Worm (Caenorhabditis elegans) whole organism, young adult: Measurements from ENCODE around the gene F07F6.7.

Experiments used
- B0019.2 ChIP-seq: fragments of 200-800 bp; sonication (Bioruptor generic); conservative IDR thresholded peaks from 2 replicates; pipeline ENCODE4 v1.3.6; 2022; ENCODE audit warnings: missing genetic modification reagents, missing genetic modification characterization, missing compliant biosample characterization
- C06A6.2 ChIP-seq: fragments of 200-800 bp; sonication (Bioruptor generic); conservative IDR thresholded peaks from 2 replicates; pipeline ENCODE4 v1.3.6; 2022; ENCODE audit warnings: missing genetic modification characterization, missing compliant biosample characterization
- F10E7.11 ChIP-seq: sonication (generic microtip); optimal IDR thresholded peaks from 2 replicates; lab custom pipeline; 2017; ENCODE audit warnings: mild to moderate bottlenecking, missing genetic modification characterization, moderate library complexity, missing compliant biosample characterization
- F52B5.7 ChIP-seq: sonication (generic microtip); optimal IDR thresholded peaks from 2 replicates; lab custom pipeline; 2016; ENCODE audit warnings: mild to moderate bottlenecking, missing genetic modification characterization, missing compliant biosample characterization
- K11D2.4 ChIP-seq: fragments of 200-800 bp; sonication (Bioruptor generic); IDR thresholded peaks from 2 replicates; pipeline ENCODE4 v1.3.6; 2022; ENCODE audit warnings: missing genetic modification reagents, missing genetic modification characterization, missing compliant biosample characterization
- T26A5.8 ChIP-seq: sonication (generic microtip); optimal IDR thresholded peaks from 2 replicates; lab custom pipeline; 2016; ENCODE audit warnings: missing genetic modification characterization, missing compliant biosample characterization
- Y53F4B.3 ChIP-seq: fragments of 200-800 bp; sonication (Bioruptor generic); IDR thresholded peaks from 2 replicates; pipeline ENCODE4 v1.3.6; 2022; ENCODE audit warnings: missing genetic modification reagents, missing genetic modification characterization, missing compliant biosample characterization
- Y56A3A.18 ChIP-seq: fragments of 200-800 bp; sonication (Bioruptor generic); IDR thresholded peaks from 2 replicates; pipeline ENCODE4 v1.3.6; 2022; ENCODE audit warnings: missing genetic modification reagents, missing genetic modification characterization, missing compliant biosample characterization
- Y67H2A.10 ChIP-seq: fragments of 200-800 bp; sonication (Bioruptor generic); conservative IDR thresholded peaks from 2 replicates; pipeline ENCODE4 v1.3.6; 2022; ENCODE audit warnings: missing genetic modification reagents, missing genetic modification characterization, missing compliant biosample characterization
- Y95B8A.8 ChIP-seq: fragments of 200-800 bp; sonication (Bioruptor generic); IDR thresholded peaks from 2 replicates; pipeline ENCODE4 v1.3.6; 2022; ENCODE audit warnings: missing genetic modification reagents, missing genetic modification characterization, missing compliant biosample characterization
- ZK185.1 ChIP-seq: sonication (generic microtip); optimal IDR thresholded peaks from 2 replicates; lab custom pipeline; 2016; ENCODE audit warnings: mild to moderate bottlenecking, missing genetic modification characterization, missing compliant biosample characterization; ENCODE audit not compliant: poor library complexity, severe bottlenecking
- akir-1 ChIP-seq: fragments of 200-800 bp; sonication (Bioruptor generic); optimal IDR thresholded peaks from 2 replicates; lab custom pipeline; 2018; ENCODE audit warnings: mild to moderate bottlenecking, missing genetic modification characterization, moderate library complexity, missing compliant biosample characterization
- bed-2 ChIP-seq: fragments of 200-800 bp; sonication (Bioruptor generic); IDR thresholded peaks from 2 replicates; pipeline ENCODE4 v1.3.6; 2022; ENCODE audit warnings: missing genetic modification reagents, missing genetic modification characterization, missing compliant biosample characterization
- ceh-79 ChIP-seq: sonication (generic microtip); optimal IDR thresholded peaks from 2 replicates; lab custom pipeline; 2017; ENCODE audit warnings: mild to moderate bottlenecking, missing genetic modification characterization, missing compliant biosample characterization
- ceh-91 ChIP-seq: fragments of 200-800 bp; sonication (Bioruptor generic); IDR thresholded peaks from 2 replicates; pipeline ENCODE4 v1.3.6; 2022; ENCODE audit warnings: missing genetic modification reagents, missing genetic modification characterization, missing compliant biosample characterization
- dpl-1 ChIP-seq: fragments of 150-350 bp; optimal IDR thresholded peaks from 2 replicates; lab custom pipeline; 2014; ENCODE audit warnings: missing biosample characterization, missing genetic modification reagents, missing genetic modification characterization
- efl-1 ChIP-seq: fragments of 150-350 bp; optimal IDR thresholded peaks from 2 replicates; lab custom pipeline; 2014; ENCODE audit warnings: missing biosample characterization, missing genetic modification reagents, missing genetic modification characterization
- hlh-12 ChIP-seq: sonication (generic microtip); optimal IDR thresholded peaks from 2 replicates; lab custom pipeline; 2016; ENCODE audit warnings: missing genetic modification characterization, missing compliant biosample characterization
- hlh-26 ChIP-seq: fragments of 200-800 bp; sonication (Bioruptor generic); conservative IDR thresholded peaks from 2 replicates; pipeline ENCODE4 v1.3.6; 2022; ENCODE audit warnings: missing genetic modification reagents, missing genetic modification characterization, missing compliant biosample characterization
- hmg-20 ChIP-seq: fragments of 200-800 bp; sonication (Bioruptor generic); IDR thresholded peaks from 2 replicates; pipeline ENCODE4 v1.3.6; 2022; ENCODE audit warnings: missing genetic modification reagents, missing genetic modification characterization, missing compliant biosample characterization
- lag-1 ChIP-seq: fragments of 200-800 bp; sonication (Bioruptor generic); IDR thresholded peaks from 2 replicates; pipeline ENCODE4 v1.3.6; 2022; ENCODE audit warnings: missing genetic modification reagents, missing genetic modification characterization, missing compliant biosample characterization
- let-526 ChIP-seq: fragments of 200-800 bp; sonication (Bioruptor generic); IDR thresholded peaks from 2 replicates; pipeline ENCODE4 v1.3.6; 2022; ENCODE audit warnings: missing genetic modification reagents, missing genetic modification characterization, missing compliant biosample characterization
- lin-26 ChIP-seq: fragments of 200-800 bp; sonication (Bioruptor generic); IDR thresholded peaks from 2 replicates; pipeline ENCODE4 v1.3.6; 2022; ENCODE audit warnings: missing genetic modification reagents, missing genetic modification characterization, missing compliant biosample characterization
- lin-54 ChIP-seq: fragments of 200-800 bp; sonication (Bioruptor generic); optimal IDR thresholded peaks from 2 replicates; lab custom pipeline; 2018; ENCODE audit warnings: mild to moderate bottlenecking, missing genetic modification characterization, missing compliant biosample characterization
- lsl-1 ChIP-seq: fragments of 200-800 bp; sonication (Bioruptor generic); optimal IDR thresholded peaks from 2 replicates; lab custom pipeline; 2018; ENCODE audit warnings: mild to moderate bottlenecking, missing genetic modification characterization, moderate library complexity, missing compliant biosample characterization
- madf-10 ChIP-seq: sonication (generic microtip); optimal IDR thresholded peaks from 2 replicates; lab custom pipeline; 2016; ENCODE audit warnings: mild to moderate bottlenecking, missing genetic modification characterization, missing compliant biosample characterization
- madf-3 ChIP-seq: fragments of 200-800 bp; sonication (Bioruptor generic); IDR thresholded peaks from 2 replicates; pipeline ENCODE4 v1.3.6; 2022; ENCODE audit warnings: missing genetic modification reagents, missing genetic modification characterization, missing compliant biosample characterization
- madf-6 ChIP-seq: fragments of 200-800 bp; sonication (Bioruptor generic); IDR thresholded peaks from 2 replicates; pipeline ENCODE4 v1.3.6; 2022; ENCODE audit warnings: missing genetic modification reagents, missing genetic modification characterization, missing compliant biosample characterization
- mes-4 ChIP-seq: sonication (generic microtip); optimal IDR thresholded peaks from 2 replicates; lab custom pipeline; 2016; ENCODE audit warnings: missing genotype, missing genetic modification characterization, missing compliant biosample characterization
- nfya-2 ChIP-seq: fragments of 200-800 bp; sonication (Bioruptor generic); IDR thresholded peaks from 2 replicates; pipeline ENCODE4 v1.3.6; 2022; ENCODE audit warnings: missing genetic modification reagents, missing genetic modification characterization, missing compliant biosample characterization
- nfyb-1 ChIP-seq: fragments of 200-800 bp; sonication (Bioruptor generic); IDR thresholded peaks from 2 replicates; pipeline ENCODE4 v1.3.6; 2022; ENCODE audit warnings: missing genetic modification reagents, missing genetic modification characterization, missing compliant biosample characterization
- nhr-120 ChIP-seq: fragments of 200-800 bp; sonication (Bioruptor generic); IDR thresholded peaks from 2 replicates; pipeline ENCODE4 v1.3.6; 2022; ENCODE audit warnings: missing genetic modification characterization, missing compliant biosample characterization
- nhr-27 ChIP-seq: fragments of 200-800 bp; sonication (Bioruptor generic); optimal IDR thresholded peaks from 2 replicates; lab custom pipeline; 2018; ENCODE audit warnings: mild to moderate bottlenecking, missing genetic modification characterization, moderate library complexity, missing compliant biosample characterization
- nhr-80 ChIP-seq: sonication (generic microtip); optimal IDR thresholded peaks from 2 replicates; lab custom pipeline; 2016; ENCODE audit warnings: missing genetic modification characterization, missing compliant biosample characterization
- pbrm-1 ChIP-seq: fragments of 200-800 bp; sonication (Bioruptor generic); IDR thresholded peaks from 2 replicates; pipeline ENCODE4 v1.3.6; 2022; ENCODE audit warnings: missing genetic modification reagents, missing genetic modification characterization, missing compliant biosample characterization
- rcor-1 ChIP-seq: fragments of 200-800 bp; sonication (Bioruptor generic); IDR thresholded peaks from 2 replicates; pipeline ENCODE4 v1.3.6; 2022; ENCODE audit warnings: missing genetic modification reagents, missing genetic modification characterization, missing compliant biosample characterization
- repo-1 ChIP-seq: sonication (generic microtip); optimal IDR thresholded peaks from 2 replicates; lab custom pipeline; 2017; ENCODE audit warnings: mild to moderate bottlenecking, missing genetic modification characterization, missing compliant biosample characterization
- rpc-1 ChIP-seq, 2 experiments: fragments of 150-350 bp in 1 of 2; sonication (generic microtip) in 1 of 2; optimal IDR thresholded peaks; 2 replicates each; lab custom pipeline; 2014 to 2018; ENCODE audit warnings: missing biosample characterization in 1 of 2, missing genetic modification characterization in 1 of 2, missing genetic modification reagents in 1 of 2, missing genotype in 1 of 2
- snpc-1.1 ChIP-seq: sonication (generic microtip); optimal IDR thresholded peaks from 2 replicates; lab custom pipeline; 2017; ENCODE audit warnings: missing genetic modification characterization, mild to moderate bottlenecking, missing compliant biosample characterization, antibody characterized with exemption, moderate library complexity, missing genotype, missing genetic modification reagents; ENCODE audit not compliant: insufficient read depth
- snpc-3.4 ChIP-seq: sonication (generic microtip); optimal IDR thresholded peaks from 2 replicates; lab custom pipeline; 2017; ENCODE audit warnings: missing genetic modification characterization, mild to moderate bottlenecking, missing compliant biosample characterization, antibody characterized with exemption, moderate library complexity, missing genotype, missing genetic modification reagents
- snpc-4 ChIP-seq, 5 experiments: fragments of 150-350 bp in 1 of 5; sonication (generic microtip) in 4 of 5; optimal IDR thresholded peaks; 2 replicates each; lab custom pipeline; 2014 to 2018; ENCODE audit warnings: missing genetic modification characterization in 5 of 5, missing biosample characterization in 3 of 5, antibody characterized with exemption in 2 of 5, mild to moderate bottlenecking in 2 of 5, missing compliant biosample characterization in 2 of 5, missing genotype in 2 of 5, moderate library complexity in 2 of 5, missing genetic modification reagents in 1 of 5
- tbp1 ChIP-seq: fragments of 200-800 bp; sonication (Bioruptor generic); optimal IDR thresholded peaks from 2 replicates; lab custom pipeline; 2018; ENCODE audit warnings: mild to moderate bottlenecking, missing genetic modification characterization, missing compliant biosample characterization
- tbx-9 ChIP-seq: sonication (generic microtip); optimal IDR thresholded peaks from 2 replicates; lab custom pipeline; 2016; ENCODE audit warnings: borderline replicate concordance, missing genetic modification characterization, inconsistent platforms, missing compliant biosample characterization
- zfh-2 ChIP-seq: fragments of 200-800 bp; sonication (Bioruptor generic); conservative IDR thresholded peaks from 2 replicates; pipeline ENCODE4 v1.3.6; 2022; ENCODE audit warnings: missing genetic modification reagents, missing genetic modification characterization, missing compliant biosample characterization
- ztf-18 ChIP-seq: sonication (generic microtip); optimal IDR thresholded peaks from 2 replicates; lab custom pipeline; 2016; ENCODE audit warnings: missing genotype, mild to moderate bottlenecking, missing genetic modification characterization, missing compliant biosample characterization
- ztf-22 ChIP-seq: fragments of 200-800 bp; sonication (Bioruptor generic); optimal IDR thresholded peaks from 2 replicates; lab custom pipeline; 2018; ENCODE audit warnings: mild to moderate bottlenecking, missing genetic modification characterization, moderate library complexity, missing compliant biosample characterization
- ztf-26 ChIP-seq: sonication (generic microtip); optimal IDR thresholded peaks from 2 replicates; lab custom pipeline; 2017; ENCODE audit warnings: missing genetic modification characterization, missing compliant biosample characterization

F07F6.7 gene

ce11 chrII:5420947-5421614 lies 2.6 kb downstream of the F07F6.7 start, which contains the start of gene tofu-6 (continued):
- TF ChIP-seq F10E7.11 (tag; lab: Kevin White, UChicago) (no peak), hlh-26 (GFP tag; lab: Robert Waterston, UW) (no peak), lag-1 (GFP tag; lab: Robert Waterston, UW) (no peak), B0019.2 (GFP tag; lab: Robert Waterston, UW) (0 out of 2 replicates have a peak, but pooled peaks have one; percentile 59), akir-1 (GFP tag; lab: Kevin White, UChicago) (no peak), ZK185.1 (no peak), Y53F4B.3 (GFP tag; lab: Robert Waterston, UW) (no peak), ceh-79 (tag; lab: Kevin White, UChicago) (no peak), rcor-1 (GFP tag; lab: Robert Waterston, UW) (no peak), lsl-1 (GFP tag; lab: Kevin White, UChicago) (peak; percentile 96), snpc-3.4 (peak; percentile 78), mes-4 (tag; lab: Kevin White, UChicago) (no peak), repo-1 (tag; lab: Kevin White, UChicago) (no peak), rpc-1 (optimal IDR thresholded peaks at IDR 0.05; lab: Kevin White, UChicago) (no peak), rpc-1 (tag; optimal IDR thresholded peaks at IDR 0.05; lab: Kevin White, UChicago) (no peak), K11D2.4 (GFP tag; lab: Robert Waterston, UW) (no peak), madf-6 (GFP tag; lab: Robert Waterston, UW) (peak; percentile 98), lin-26 (no peak), snpc-1.1 (peak; percentile 24), nhr-27 (tag; lab: Kevin White, UChicago) (no peak), tbp1 (no peak), ceh-91 (peak; percentile 90), Y67H2A.10 (GFP tag; lab: Robert Waterston, UW) (no peak), hmg-20 (GFP tag; lab: Robert Waterston, UW) (no peak), nhr-80 (tag; lab: Kevin White, UChicago) (no peak), tbx-9 (tag; lab: Kevin White, UChicago) (no peak), lin-54 (GFP tag; lab: Kevin White, UChicago) (peak; percentile 55), nfya-2 (no peak), ztf-26 (tag; lab: Kevin White, UChicago) (no peak), Y56A3A.18 (GFP tag; lab: Robert Waterston, UW) (no peak), snpc-4 (GFP tag; optimal IDR thresholded peaks at IDR 0.05; lab: Kevin White, UChicago) (no peak), snpc-4 (tag; optimal IDR thresholded peaks at IDR 0.05; lab: Kevin White, UChicago) (peak in 1 of 4 experiments; percentile 5), C06A6.2 (no peak), pbrm-1 (GFP tag; lab: Robert Waterston, UW) (0 out of 2 replicates have a peak, but pooled peaks have one; percentile 12), madf-10 (tag; lab: Kevin White, UChicago) (no peak), nhr-120 (GFP tag; lab: Robert Waterston, UW) (no peak), bed-2 (GFP tag; lab: Robert Waterston, UW) (no peak), zfh-2 (GFP tag; lab: Robert Waterston, UW) (no peak), ztf-22 (GFP tag; lab: Kevin White, UChicago) (no peak), ztf-18 (tag; lab: Kevin White, UChicago) (no peak), madf-3 (no peak), F52B5.7 (no peak), Y95B8A.8 (GFP tag; lab: Robert Waterston, UW) (peak; percentile 50; the same call in 1 of the 2 replicates), T26A5.8 (tag; lab: Kevin White, UChicago) (no peak), nfyb-1 (no peak), efl-1 (GFP tag; lab: Kevin White, UChicago) (peak; percentile 95), hlh-12 (tag; lab: Kevin White, UChicago) (no peak), let-526 (no peak), dpl-1 (GFP tag; lab: Kevin White, UChicago) (peak; percentile 83)
